Worm (Caenorhabditis elegans) whole organism, late embryonic: ENCODE data around the gene T10B5.7.

Experiments
- K02D7.2 ChIP-seq: sonication (generic microtip); optimal IDR thresholded peaks from 2 replicates; lab custom pipeline; 2017; ENCODE audit warnings: mild to moderate bottlenecking, missing genetic modification characterization, missing compliant biosample characterization
- ama-1 ChIP-seq: fragments of 150-350 bp; optimal IDR thresholded peaks from 2 replicates; lab custom pipeline; 2014
- ceh-6 ChIP-seq: fragments of 200-800 bp; sonication (Bioruptor generic); optimal IDR thresholded peaks from 2 replicates; lab custom pipeline; 2018; ENCODE audit warnings: mild to moderate bottlenecking, missing genetic modification characterization, missing compliant biosample characterization
- fkh-10 ChIP-seq: fragments of 150-350 bp; optimal IDR thresholded peaks from 2 replicates; lab custom pipeline; 2014; ENCODE audit warnings: missing biosample characterization, missing genetic modification reagents, missing genetic modification characterization
- nfya-1 ChIP-seq: sonication (generic microtip); optimal IDR thresholded peaks from 2 replicates; lab custom pipeline; 2017; ENCODE audit warnings: missing genetic modification characterization, mild to moderate bottlenecking, missing compliant biosample characterization, antibody characterized with exemption, moderate library complexity
- nhr-11 ChIP-seq: fragments of 150-350 bp; optimal IDR thresholded peaks from 2 replicates; lab custom pipeline; 2014; ENCODE audit warnings: missing biosample characterization, missing genetic modification characterization
- pqm-1 ChIP-seq: sonication (generic microtip); optimal IDR thresholded peaks from 2 replicates; lab custom pipeline; 2016; ENCODE audit warnings: missing genetic modification characterization, missing compliant biosample characterization

ce11 chrV:1841744-1842143, 4.3 kb upstream of the T10B5.7 start, which contains the start of gene T10B5.8:
- TF ChIP-seq pqm-1 (tag; lab: Kevin White, UChicago), result no peak
- no peak for TF ChIP-seq ama-1 (lab: Kevin White, UChicago)
- no peak for TF ChIP-seq K02D7.2 (tag; lab: Kevin White, UChicago)
- no peak for TF ChIP-seq ceh-6
- no peak for TF ChIP-seq nfya-1 (tag; lab: Kevin White, UChicago)
- no peak for TF ChIP-seq fkh-10 (GFP tag; lab: Kevin White, UChicago)
- TF ChIP-seq nhr-11 (tag; lab: Kevin White, UChicago), result no peak
